Worm (Caenorhabditis elegans) whole organism, L4 larva: ENCODE results near the gene srbc-50.

Experiments
- F10B5.3 ChIP-seq: sonication (generic microtip); optimal IDR thresholded peaks from 2 replicates; lab custom pipeline; 2016; ENCODE audit warnings: mild to moderate bottlenecking, missing genetic modification characterization, missing compliant biosample characterization
- ZK337.2 ChIP-seq: fragments of 200-800 bp; sonication (Bioruptor generic); IDR thresholded peaks from 2 replicates; pipeline ENCODE4 v1.3.6; 2022; ENCODE audit warnings: missing genetic modification reagents, missing genetic modification characterization, missing compliant biosample characterization
- ama-1 ChIP-seq: fragments of 150-350 bp; optimal IDR thresholded peaks from 2 replicates; lab custom pipeline; 2014; ENCODE audit warnings: inconsistent platforms, mixed read lengths
- egl-27 ChIP-seq: sonication (generic microtip); optimal IDR thresholded peaks from 3 replicates; lab custom pipeline; 2017; ENCODE audit warnings: missing biosample characterization, missing genetic modification reagents, missing genetic modification characterization
- lin-15B ChIP-seq: fragments of 150-350 bp; sonication (generic microtip); optimal IDR thresholded peaks from 3 replicates; lab custom pipeline; 2014; ENCODE audit warnings: missing biosample characterization, missing genetic modification characterization
- nhr-102 ChIP-seq: sonication (generic microtip); optimal IDR thresholded peaks from 2 replicates; lab custom pipeline; 2016; ENCODE audit warnings: mild to moderate bottlenecking, missing genetic modification characterization, moderate library complexity, missing compliant biosample characterization
- nhr-11 ChIP-seq: fragments of 150-350 bp; optimal IDR thresholded peaks from 2 replicates; lab custom pipeline; 2014; ENCODE audit warnings: missing biosample characterization, missing genetic modification characterization
- nhr-237 ChIP-seq: sonication (generic microtip); optimal IDR thresholded peaks from 2 replicates; lab custom pipeline; 2017; ENCODE audit warnings: missing biosample characterization, missing genetic modification characterization
- skn-1 ChIP-seq: fragments of 150-350 bp; optimal IDR thresholded peaks from 2 replicates; lab custom pipeline; 2014; ENCODE audit warnings: missing biosample characterization, missing genetic modification characterization
- unc-62 ChIP-seq, 3 experiments: fragments of 150-350 bp in 1 of 3; sonication (generic microtip); optimal IDR thresholded peaks in 2 of 3; peaks in 1 of 3; 1 replicate in 1 of 3; 2 replicates in 2 of 3; lab custom pipeline; 2014 to 2017; ENCODE audit warnings: missing biosample characterization in 3 of 3, missing genetic modification characterization in 3 of 3, missing genetic modification reagents in 3 of 3, missing genotype in 1 of 3

ce11 chrV:15829907-15830306 lies 5.1 kb upstream of the srbc-50 start, which contains the start of gene srbc-55:
- TF ChIP-seq F10B5.3 (tag; lab: Kevin White, UChicago) (no peak), nhr-11 (tag; lab: Kevin White, UChicago) (no peak), skn-1 (no peak), unc-62 (GFP tag; optimal IDR thresholded peaks at IDR 0.05 in 1 of 2; lab: Kevin White, UChicago) (no peak), unc-62 (tag; optimal IDR thresholded peaks at IDR 0.05; lab: Kevin White, UChicago) (no peak), nhr-237 (no peak), nhr-102 (tag; lab: Kevin White, UChicago) (no peak), egl-27 (tag; lab: Kevin White, UChicago) (no peak), lin-15B (tag; lab: Kevin White, UChicago) (no peak), ZK337.2 (GFP tag; lab: Robert Waterston, UW) (no peak), ama-1 (lab: Kevin White, UChicago) (no peak)
